Fruit fly (Drosophila melanogaster): ENCODE measurements around the gene aurB.
A peak's percentile ranks its signal among the peaks of the same experiment; 100 is the strongest.

Gene aurB

DNA sequence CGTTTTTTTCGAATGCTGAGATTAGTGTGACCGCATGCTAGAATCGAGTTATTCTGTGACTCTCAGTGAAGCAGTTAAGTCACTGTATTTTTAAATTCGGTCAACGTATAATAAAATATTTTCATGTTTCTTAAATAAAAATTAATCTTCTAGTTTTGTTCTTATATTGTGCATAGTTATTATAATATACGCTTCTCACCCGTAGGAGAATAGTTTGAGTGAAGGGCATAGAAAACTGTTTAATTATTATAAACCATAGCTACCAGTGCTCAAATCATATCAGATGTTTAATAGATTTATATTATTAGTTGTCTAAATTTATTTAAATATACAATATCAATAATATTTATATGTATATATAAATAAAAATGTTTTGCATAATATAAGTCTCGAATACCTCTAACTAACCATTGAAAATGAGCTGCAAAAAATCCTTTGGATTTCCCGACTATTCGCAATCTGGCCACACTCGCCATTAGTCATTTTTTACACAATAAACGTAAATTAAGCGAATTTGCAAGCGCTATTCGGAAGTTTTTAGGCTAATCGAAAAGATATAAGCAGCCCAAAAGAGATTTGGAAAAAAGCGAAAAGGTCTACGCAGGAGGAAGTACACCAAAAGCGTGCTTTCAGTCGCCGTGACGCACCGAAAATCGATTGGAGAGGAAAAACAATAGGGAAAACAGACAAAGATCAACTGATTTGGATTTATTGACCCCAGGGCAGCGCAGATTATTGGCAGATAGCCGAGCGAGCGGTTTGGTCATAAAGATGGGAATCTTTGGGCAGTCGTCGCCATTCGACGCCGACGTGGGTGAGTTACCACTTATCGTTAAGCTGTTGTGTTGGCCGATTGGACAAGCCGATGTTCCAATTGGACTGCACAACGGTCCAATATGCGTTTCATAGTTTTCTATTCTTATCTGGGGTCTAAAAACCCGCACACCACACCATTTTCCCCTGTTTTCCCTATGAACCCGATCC, at the start of gene aurB, which contains the start of gene Stam (continued):
- TF ChIP-seq Hr78 (GFP tag; optimal IDR thresholded peaks at IDR 0.05) (no peak), Doc2 (GFP tag; IDR thresholded peaks at IDR 0.05) (no peak), CG12071 (GFP tag; optimal IDR thresholded peaks at IDR 0.05) (no peak), CG34224 (GFP tag; IDR thresholded peaks at IDR 0.05; ENCODE audit: partially characterized antibody) (no peak), rib (GFP tag; IDR thresholded peaks at IDR 0.05) (no peak), Hmx (GFP tag; optimal IDR thresholded peaks at IDR 0.05) (no peak), CG30403 (GFP tag; optimal IDR thresholded peaks at IDR 0.05) (peak; percentile 57), bsh (GFP tag; optimal IDR thresholded peaks at IDR 0.05) (peak in 1 of 2 experiments; percentile 62), CG33213 (GFP tag; optimal IDR thresholded peaks at IDR 0.05) (no peak), CG8944 (GFP tag; optimal IDR thresholded peaks at IDR 0.05) (no peak), Deaf1 (tag; optimal IDR thresholded peaks at IDR 0.05) (peak; percentile 10), bowl (GFP tag; IDR thresholded peaks at IDR 0.05) (no peak), Dip2 (GFP tag; IDR thresholded peaks at IDR 0.05) (no peak), gfzf (GFP tag; optimal IDR thresholded peaks at IDR 0.05) (peak; percentile 64), run (tag; optimal IDR thresholded peaks at IDR 0.05) (no peak), CG6854 (GFP tag; optimal IDR thresholded peaks at IDR 0.05) (no peak), nau (GFP tag; optimal IDR thresholded peaks at IDR 0.05) (no peak), CG1233 (GFP tag; optimal IDR thresholded peaks at IDR 0.05) (peak; percentile 55), CG9609 (GFP tag; optimal IDR thresholded peaks at IDR 0.05) (no peak), p53 (GFP tag; optimal IDR thresholded peaks at IDR 0.05) (no peak), pan (optimal IDR thresholded peaks at IDR 0.05) (no peak), pan (GFP tag; optimal IDR thresholded peaks at IDR 0.05 in 1 of 2, IDR thresholded peaks at IDR 0.05 in 1 of 2) (peak in 1 of 2 experiments; percentile 37), HmgZ (tag; optimal IDR thresholded peaks at IDR 0.05) (no peak), CG15601 (tag; optimal IDR thresholded peaks at IDR 0.05) (peak; percentile 34), Atf6 (GFP tag; IDR thresholded peaks at IDR 0.05) (no peak; the same call in 1 of the 2 replicates), dpn (GFP tag; optimal IDR thresholded peaks at IDR 0.05) (peak in 1 of 2 experiments; percentile 43), Spps (tag; optimal IDR thresholded peaks at IDR 0.05) (no peak), CG11560 (tag; IDR thresholded peaks at IDR 0.05) (no peak), Hmr (GFP tag; optimal IDR thresholded peaks at IDR 0.05) (peak; percentile 55), Oaz (GFP tag; IDR thresholded peaks at IDR 0.05) (no peak), sim (GFP tag; IDR thresholded peaks at IDR 0.05) (no peak), Opbp (GFP tag; IDR thresholded peaks at IDR 0.05; ENCODE audit: partially characterized antibody) (no peak), nom (GFP tag; optimal IDR thresholded peaks at IDR 0.05) (no peak), CG15696 (tag; optimal IDR thresholded peaks at IDR 0.05) (peak; percentile 64), Atf-2 (GFP tag; optimal IDR thresholded peaks at IDR 0.05) (no peak), Sry-δ (GFP tag; optimal IDR thresholded peaks at IDR 0.05) (no peak), CG31441 (GFP tag; IDR thresholded peaks at IDR 0.05) (peak; percentile 89), CG2678 (tag; optimal IDR thresholded peaks at IDR 0.05) (peak; percentile 72), CG34422 (GFP tag; IDR thresholded peaks at IDR 0.05) (peak; percentile 51; the same call in 1 of the 3 replicates), unc-4 (GFP tag; IDR thresholded peaks at IDR 0.05; ENCODE audit: partially characterized antibody) (no peak), Asciz (GFP tag; optimal IDR thresholded peaks at IDR 0.05) (peak; percentile 43), en (GFP tag; optimal IDR thresholded peaks at IDR 0.05) (no peak), Hr39 (optimal IDR thresholded peaks at IDR 0.05) (no peak), CG1603 (tag; optimal IDR thresholded peaks at IDR 0.05) (no peak), br (optimal IDR thresholded peaks at IDR 0.05) (no peak), onecut (GFP tag; IDR thresholded peaks at IDR 0.05) (no peak), twi (tag; optimal IDR thresholded peaks at IDR 0.05) (peak; percentile 48), CG11456 (GFP tag; IDR thresholded peaks at IDR 0.05) (no peak), CG16815 (GFP tag; optimal IDR thresholded peaks at IDR 0.05) (no peak)
